Fruit fly (Drosophila melanogaster): ENCODE measurements around the gene chas.

- TF ChIP-seq E2f2 (GFP tag; IDR thresholded peaks at IDR 0.05) (no peak), CrebB (tag; optimal IDR thresholded peaks at IDR 0.05) (no peak), CG2889 (GFP tag; IDR thresholded peaks at IDR 0.05) (no peak), z (GFP tag; IDR thresholded peaks at IDR 0.05) (peak; percentile 83), tio (GFP tag; optimal IDR thresholded peaks at IDR 0.05) (no peak), Poxn (GFP tag; IDR thresholded peaks at IDR 0.05) (no peak), nmo (GFP tag; optimal IDR thresholded peaks at IDR 0.05) (no peak), Hr39 (optimal IDR thresholded peaks at IDR 0.05) (no peak), pfk (GFP tag; optimal IDR thresholded peaks at IDR 0.05) (peak; percentile 31)
Measured at dm6 chrX:17736101-17736728, 37.7 kb upstream of the chas start.

Data from whole organism, embryonic.